Fruit fly (Drosophila melanogaster) whole organism, prepupa: ENCODE data around the gene CG9577.
"Not testable (repeated sequence)": the region's sequence is repeated elsewhere in the genome, so short reads cannot be mapped to it uniquely, and the experiment has no call there.

Experiments used
- Blimp-1 ChIP-seq: fragments of 200-800 bp; sonication (Bioruptor generic); optimal IDR thresholded peaks from 3 replicates; lab custom pipeline; 2017; ENCODE audit warnings: missing biosample characterization, missing genetic modification characterization, mild to moderate bottlenecking, moderate library complexity, missing genetic modification reagents
- CG10631 ChIP-seq: fragments of 200-800 bp; sonication (Bioruptor generic); optimal IDR thresholded peaks from 2 replicates; lab custom pipeline; 2016; ENCODE audit warnings: missing biosample characterization, missing genetic modification characterization
- CG10669 ChIP-seq: fragments of 200-800 bp; sonication (Bioruptor generic); optimal IDR thresholded peaks from 3 replicates; lab custom pipeline; 2018; ENCODE audit warnings: missing biosample characterization, mild to moderate bottlenecking, missing genetic modification characterization, moderate library complexity
- CG11762 ChIP-seq: fragments of 200-800 bp; sonication (Bioruptor generic); optimal IDR thresholded peaks from 3 replicates; lab custom pipeline; 2016; ENCODE audit warnings: missing biosample characterization, missing genetic modification characterization; ENCODE audit not compliant: insufficient read depth
- CG1621 ChIP-seq: fragments of 200-800 bp; sonication (Bioruptor generic); optimal IDR thresholded peaks from 3 replicates; lab custom pipeline; 2018; ENCODE audit warnings: missing biosample characterization, mild to moderate bottlenecking, missing genetic modification characterization
- CG16779 ChIP-seq: fragments of 200-800 bp; sonication (Bioruptor generic); optimal IDR thresholded peaks from 3 replicates; lab custom pipeline; 2017; ENCODE audit warnings: missing biosample characterization, mild to moderate bottlenecking, missing genetic modification characterization
- CG3032 ChIP-seq: fragments of 200-800 bp; optimal IDR thresholded peaks from 2 replicates; lab custom pipeline; 2019; ENCODE audit warnings: missing biosample characterization, mild to moderate bottlenecking, missing genetic modification characterization, moderate library complexity
- CG31627 ChIP-seq: fragments of 200-800 bp; sonication (Bioruptor generic); optimal IDR thresholded peaks from 3 replicates; lab custom pipeline; 2016; ENCODE audit warnings: missing biosample characterization, missing genetic modification characterization
- CG34406 ChIP-seq: fragments of 200-800 bp; sonication (Bioruptor generic); optimal IDR thresholded peaks from 3 replicates; lab custom pipeline; 2016; ENCODE audit warnings: missing biosample characterization, missing genetic modification characterization
- CG6163 ChIP-seq: fragments of 200-800 bp; sonication (Bioruptor generic); IDR thresholded peaks from 3 replicates; pipeline ENCODE4 v1.3.6; 2022; ENCODE audit warnings: missing biosample characterization, missing genetic modification characterization
- CG6276 ChIP-seq: fragments of 200-800 bp; sonication (Bioruptor generic); optimal IDR thresholded peaks from 2 replicates; lab custom pipeline; 2017; ENCODE audit warnings: missing biosample characterization, mild to moderate bottlenecking, missing genetic modification characterization
- CG6808 ChIP-seq: fragments of 200-800 bp; sonication (Bioruptor generic); optimal IDR thresholded peaks from 3 replicates; lab custom pipeline; 2017; ENCODE audit warnings: missing biosample characterization, missing genetic modification characterization, mild to moderate bottlenecking, moderate library complexity, missing genetic modification reagents
- CG8632 ChIP-seq: fragments of 200-800 bp; sonication (Bioruptor generic); optimal IDR thresholded peaks from 3 replicates; lab custom pipeline; 2016; ENCODE audit warnings: missing biosample characterization, missing genetic modification characterization
- CG9139 ChIP-seq: fragments of 200-800 bp; sonication (Bioruptor generic); optimal IDR thresholded peaks from 3 replicates; lab custom pipeline; 2017; ENCODE audit warnings: missing biosample characterization, mild to moderate bottlenecking, missing genetic modification characterization
- Eip75B ChIP-seq: fragments of 200-800 bp; sonication (Bioruptor generic); optimal IDR thresholded peaks from 3 replicates; lab custom pipeline; 2016; ENCODE audit warnings: missing biosample characterization, missing genetic modification characterization
- Eip78C ChIP-seq: fragments of 200-800 bp; sonication (Bioruptor generic); peaks from one replicate; lab custom pipeline; 2016; ENCODE audit warnings: missing biosample characterization, missing genetic modification characterization
- Eip93F ChIP-seq: fragments of 200-800 bp; sonication (Bioruptor generic); optimal IDR thresholded peaks from 2 replicates; lab custom pipeline; 2016; ENCODE audit warnings: missing biosample characterization, mild to moderate bottlenecking, missing genetic modification characterization
- Ets96B ChIP-seq: fragments of 200-800 bp; optimal IDR thresholded peaks from 2 replicates; lab custom pipeline; 2019; ENCODE audit warnings: missing biosample characterization, mild to moderate bottlenecking, missing genetic modification characterization, moderate library complexity
- Hr38 ChIP-seq: sonication (Bioruptor generic); optimal IDR thresholded peaks from 2 replicates; lab custom pipeline; 2016; ENCODE audit warnings: missing biosample characterization, missing genetic modification characterization
- Met ChIP-seq: fragments of 200-800 bp; sonication (Bioruptor generic); optimal IDR thresholded peaks from 3 replicates; lab custom pipeline; 2016; ENCODE audit warnings: missing biosample characterization, missing genetic modification characterization
- Sox102F ChIP-seq: fragments of 200-800 bp; sonication (Bioruptor generic); optimal IDR thresholded peaks from 2 replicates; lab custom pipeline; 2016; ENCODE audit warnings: missing biosample characterization, mild to moderate bottlenecking, missing genetic modification characterization
- dsx ChIP-seq: fragments of 200-800 bp; optimal IDR thresholded peaks from 3 replicates; lab custom pipeline; 2019; ENCODE audit warnings: missing biosample characterization, mild to moderate bottlenecking, missing genetic modification characterization, moderate library complexity; ENCODE audit not compliant: poor library complexity, severe bottlenecking
- eg ChIP-seq: fragments of 200-800 bp; sonication (Bioruptor generic); IDR thresholded peaks from 3 replicates; pipeline ENCODE4 v1.3.6; 2022; ENCODE audit warnings: missing biosample characterization, missing genetic modification characterization
- esn ChIP-seq: fragments of 200-800 bp; sonication (Bioruptor generic); optimal IDR thresholded peaks from 2 replicates; lab custom pipeline; 2016; ENCODE audit warnings: missing biosample characterization, mild to moderate bottlenecking, missing genetic modification characterization, moderate library complexity
- fd59A ChIP-seq: fragments of 200-800 bp; sonication (Bioruptor generic); optimal IDR thresholded peaks from 2 replicates; lab custom pipeline; 2017; ENCODE audit warnings: missing biosample characterization, mild to moderate bottlenecking, missing genetic modification characterization, missing genetic modification reagents
- fd85E ChIP-seq: fragments of 200-800 bp; sonication (Bioruptor generic); optimal IDR thresholded peaks from 3 replicates; lab custom pipeline; 2016; ENCODE audit warnings: missing biosample characterization, missing genetic modification characterization
- lz ChIP-seq: fragments of 200-800 bp; sonication (Bioruptor generic); optimal IDR thresholded peaks from 3 replicates; lab custom pipeline; 2016; ENCODE audit warnings: missing biosample characterization, missing genetic modification characterization
- salr ChIP-seq, 2 experiments: fragments of 200-800 bp; sonication (Bioruptor generic); optimal IDR thresholded peaks; 3 replicates each; lab custom pipeline; 2016 to 2018; ENCODE audit warnings: missing biosample characterization in 2 of 2, missing genetic modification characterization in 2 of 2, mild to moderate bottlenecking in 1 of 2
- ss ChIP-seq, 2 experiments: fragments of 200-800 bp; sonication (Bioruptor generic); optimal IDR thresholded peaks; 2 replicates in 1 of 2; 3 replicates in 1 of 2; lab custom pipeline; 2017 to 2018; ENCODE audit warnings: mild to moderate bottlenecking in 2 of 2, missing biosample characterization in 2 of 2, missing genetic modification characterization in 2 of 2, moderate library complexity in 1 of 2
- topi ChIP-seq: fragments of 200-800 bp; sonication (Bioruptor generic); optimal IDR thresholded peaks from 3 replicates; lab custom pipeline; 2016; ENCODE audit warnings: missing biosample characterization, missing genetic modification characterization

Gene CG9577

dm6 chrX:20173464-20173995 lies 7.1 kb downstream of the CG9577 start, which contains the start of gene AnxB10 (continued):
- TF ChIP-seq Hr38 (GFP tag; lab: Kevin White, UChicago) (peak; percentile 32), CG16779 (tag; lab: Kevin White, UChicago) (peak; percentile 87), Eip78C (GFP tag; lab: Kevin White, UChicago) (peak; percentile 99), esn (GFP tag; lab: Kevin White, UChicago) (peak; percentile 96), ss (GFP tag; optimal IDR thresholded peaks at IDR 0.05; lab: Kevin White, UChicago) (peak; percentile 82 to 92), CG9139 (GFP tag; lab: Kevin White, UChicago) (peak; percentile 88), eg (GFP tag; lab: Robert Waterston, UW) (peak; percentile 86; the same call in 2 of the 3 replicates), CG6163 (GFP tag; lab: Robert Waterston, UW) (peak; percentile 89), CG8632 (GFP tag; lab: Kevin White, UChicago) (peak; percentile 95), fd85E (GFP tag; lab: Kevin White, UChicago) (peak; percentile 81), Eip93F (GFP tag; lab: Kevin White, UChicago) (peak; percentile 81), CG31627 (peak; percentile 95), Met (GFP tag; lab: Kevin White, UChicago) (peak; percentile 96), Sox102F (GFP tag; lab: Kevin White, UChicago) (peak; percentile 94), Ets96B (peak; percentile 92), CG1621 (tag; lab: Kevin White, UChicago) (peak; percentile 81), CG6808 (GFP tag; lab: Kevin White, UChicago) (peak; percentile 94), topi (GFP tag; lab: Kevin White, UChicago) (peak; percentile 96), CG34406 (GFP tag; lab: Kevin White, UChicago) (peak; percentile 95), Blimp-1 (peak; percentile 83)

dm6 chrX:20178538-20178937 lies 12.1 kb downstream of the CG9577 start, which contains the start of gene Sdic1:
TSS of gene Sdic1 (minus strand) at chrX:20178638.
- not testable (repeated sequence) for TF ChIP-seq fd59A; CG6276 (GFP tag; lab: Kevin White, UChicago); lz (GFP tag; lab: Kevin White, UChicago)

- not testable (repeated sequence) for TF ChIP-seq CG11762; Eip78C (GFP tag; lab: Kevin White, UChicago); Eip75B (GFP tag; lab: Kevin White, UChicago)
Measured at dm6 chrX:20186387-20186786, 19.9 kb downstream of the CG9577 start, which contains the start of gene Sdic2. TSS of gene Sdic2 (minus strand) at chrX:20186487.

- not testable (repeated sequence) for TF ChIP-seq dsx (GFP tag; lab: Kevin White, UChicago); CG3032 (tag; lab: Kevin White, UChicago); esn (GFP tag; lab: Kevin White, UChicago)
Measured at dm6 chrX:20194127-20194526, 27.7 kb downstream of the CG9577 start, which contains the start of gene Sdic3. TSS of gene Sdic3 (minus strand) at chrX:20194227.

dm6 chrX:20201833-20202232 lies 35.4 kb downstream of the CG9577 start, which contains the start of gene SdicA:
TSS of gene SdicA (minus strand) at chrX:20201933.
- TF ChIP-seq salr (GFP tag; optimal IDR thresholded peaks at IDR 0.05; lab: Kevin White, UChicago); CG10631 (GFP tag; lab: Kevin White, UChicago); CG10669 (GFP tag; lab: Kevin White, UChicago): not testable (repeated sequence)
